Worm (Caenorhabditis elegans): ENCODE results near the gene Y39B6A.27.

- TF ChIP-seq ref-1 (GFP tag; conservative IDR thresholded peaks at IDR 0.05) (no peak), cog-1 (tag; optimal IDR thresholded peaks at IDR 0.05) (no peak), ztf-23 (GFP tag; IDR thresholded peaks at IDR 0.05) (no peak), med-1 (GFP tag; optimal IDR thresholded peaks at IDR 0.05; ENCODE audit: insufficient read depth) (no peak), ztf-29 (GFP tag; IDR thresholded peaks at IDR 0.05) (no peak), T22C8.4 (GFP tag; IDR thresholded peaks at IDR 0.05) (no peak), klf-2 (GFP tag; conservative IDR thresholded peaks at IDR 0.05) (no peak), flt-1 (GFP tag; IDR thresholded peaks at IDR 0.05) (no peak), tab-1 (GFP tag; IDR thresholded peaks at IDR 0.05) (no peak)
Measured at ce11 chrV:19031456-19031855, at the start of gene Y39B6A.27.

Measured in whole organism, midembryonic.